Worm (Caenorhabditis elegans) whole organism, young adult: ENCODE results near the gene fbxa-15.
"Not testable (repeated sequence)": the region's sequence is repeated elsewhere in the genome, so short reads cannot be mapped to it uniquely, and the experiment has no call there.

Experiments used
- B0019.2 ChIP-seq: fragments of 200-800 bp; sonication (Bioruptor generic); conservative IDR thresholded peaks from 2 replicates; pipeline ENCODE4 v1.3.6; 2022; ENCODE audit warnings: missing genetic modification reagents, missing genetic modification characterization, missing compliant biosample characterization
- B0336.3 ChIP-seq: fragments of 200-800 bp; sonication (Bioruptor generic); IDR thresholded peaks from 2 replicates; pipeline ENCODE4 v1.3.6; 2022; ENCODE audit warnings: missing genetic modification characterization, missing compliant biosample characterization
- D2030.7 ChIP-seq: fragments of 200-800 bp; sonication (Bioruptor generic); IDR thresholded peaks from 2 replicates; pipeline ENCODE4 v1.3.6; 2022; ENCODE audit warnings: missing genetic modification reagents, missing genetic modification characterization, missing compliant biosample characterization
- F39B2.1 ChIP-seq: fragments of 200-800 bp; sonication (Bioruptor generic); IDR thresholded peaks from 2 replicates; pipeline ENCODE4 v1.3.6; 2022; ENCODE audit warnings: missing genetic modification reagents, missing genetic modification characterization, missing compliant biosample characterization
- F57A8.1 ChIP-seq: fragments of 200-800 bp; sonication (Bioruptor generic); optimal IDR thresholded peaks from 2 replicates; lab custom pipeline; 2018; ENCODE audit warnings: mild to moderate bottlenecking, missing genetic modification characterization, moderate library complexity, missing compliant biosample characterization
- Y53G8AR.9 ChIP-seq: fragments of 200-800 bp; sonication (Bioruptor generic); conservative IDR thresholded peaks from 2 replicates; pipeline ENCODE4 v1.3.6; 2022; ENCODE audit warnings: missing genetic modification reagents, missing genetic modification characterization, missing compliant biosample characterization
- Y67H2A.10 ChIP-seq: fragments of 200-800 bp; sonication (Bioruptor generic); conservative IDR thresholded peaks from 2 replicates; pipeline ENCODE4 v1.3.6; 2022; ENCODE audit warnings: missing genetic modification reagents, missing genetic modification characterization, missing compliant biosample characterization
- attf-5 ChIP-seq: fragments of 200-800 bp; sonication (Bioruptor generic); optimal IDR thresholded peaks from 2 replicates; lab custom pipeline; 2018; ENCODE audit warnings: mild to moderate bottlenecking, missing genetic modification characterization, missing compliant biosample characterization
- attf-6 ChIP-seq: fragments of 200-800 bp; sonication (Bioruptor generic); IDR thresholded peaks from 2 replicates; pipeline ENCODE4 v1.3.6; 2022; ENCODE audit warnings: missing genetic modification reagents, missing genetic modification characterization, missing compliant biosample characterization
- bed-1 ChIP-seq: fragments of 200-800 bp; sonication (Bioruptor generic); IDR thresholded peaks from 2 replicates; pipeline ENCODE4 v1.3.6; 2022; ENCODE audit warnings: missing genetic modification reagents, missing genetic modification characterization, missing compliant biosample characterization
- ceh-58 ChIP-seq: fragments of 200-800 bp; sonication (Bioruptor generic); IDR thresholded peaks from 2 replicates; pipeline ENCODE4 v1.3.6; 2022; ENCODE audit warnings: missing genetic modification characterization, missing compliant biosample characterization
- ceh-79 ChIP-seq: sonication (generic microtip); optimal IDR thresholded peaks from 2 replicates; lab custom pipeline; 2017; ENCODE audit warnings: mild to moderate bottlenecking, missing genetic modification characterization, missing compliant biosample characterization
- dox-1 ChIP-seq: fragments of 200-800 bp; sonication (Bioruptor generic); IDR thresholded peaks from 2 replicates; pipeline ENCODE4 v1.3.6; 2022; ENCODE audit warnings: missing genetic modification reagents, missing genetic modification characterization, missing compliant biosample characterization
- egl-18 ChIP-seq: fragments of 200-800 bp; sonication (Bioruptor generic); IDR thresholded peaks from 2 replicates; pipeline ENCODE4 v1.3.6; 2022; ENCODE audit warnings: missing genetic modification reagents, missing genetic modification characterization, missing compliant biosample characterization
- hlh-12 ChIP-seq: sonication (generic microtip); optimal IDR thresholded peaks from 2 replicates; lab custom pipeline; 2016; ENCODE audit warnings: missing genetic modification characterization, missing compliant biosample characterization
- hlh-26 ChIP-seq: fragments of 200-800 bp; sonication (Bioruptor generic); conservative IDR thresholded peaks from 2 replicates; pipeline ENCODE4 v1.3.6; 2022; ENCODE audit warnings: missing genetic modification reagents, missing genetic modification characterization, missing compliant biosample characterization
- lag-1 ChIP-seq: fragments of 200-800 bp; sonication (Bioruptor generic); IDR thresholded peaks from 2 replicates; pipeline ENCODE4 v1.3.6; 2022; ENCODE audit warnings: missing genetic modification reagents, missing genetic modification characterization, missing compliant biosample characterization
- let-607 ChIP-seq, 2 experiments: fragments of 200-800 bp in 1 of 2; sonication (Bioruptor generic) in 1 of 2; sonication (generic microtip) in 1 of 2; optimal IDR thresholded peaks; 2 replicates each; lab custom pipeline; 2016 to 2018; ENCODE audit warnings: mild to moderate bottlenecking in 2 of 2, missing compliant biosample characterization in 2 of 2, missing genetic modification characterization in 2 of 2, moderate library complexity in 2 of 2, missing genotype in 1 of 2
- lir-1 ChIP-seq: fragments of 200-800 bp; sonication (Bioruptor generic); conservative IDR thresholded peaks from 2 replicates; pipeline ENCODE4 v1.3.6; 2022; ENCODE audit warnings: missing genetic modification reagents, missing genetic modification characterization, missing compliant biosample characterization
- lsy-27 ChIP-seq: sonication (generic microtip); optimal IDR thresholded peaks from 2 replicates; lab custom pipeline; 2017; ENCODE audit warnings: missing genetic modification characterization, mild to moderate bottlenecking, missing compliant biosample characterization, antibody characterized with exemption, missing genotype, borderline replicate concordance; ENCODE audit not compliant: insufficient read depth
- madf-3 ChIP-seq: fragments of 200-800 bp; sonication (Bioruptor generic); IDR thresholded peaks from 2 replicates; pipeline ENCODE4 v1.3.6; 2022; ENCODE audit warnings: missing genetic modification reagents, missing genetic modification characterization, missing compliant biosample characterization
- madf-6 ChIP-seq: fragments of 200-800 bp; sonication (Bioruptor generic); IDR thresholded peaks from 2 replicates; pipeline ENCODE4 v1.3.6; 2022; ENCODE audit warnings: missing genetic modification reagents, missing genetic modification characterization, missing compliant biosample characterization
- nfyb-1 ChIP-seq: fragments of 200-800 bp; sonication (Bioruptor generic); IDR thresholded peaks from 2 replicates; pipeline ENCODE4 v1.3.6; 2022; ENCODE audit warnings: missing genetic modification reagents, missing genetic modification characterization, missing compliant biosample characterization
- nhr-90 ChIP-seq: sonication (generic microtip); optimal IDR thresholded peaks from 2 replicates; lab custom pipeline; 2016; ENCODE audit warnings: missing genotype, mild to moderate bottlenecking, missing genetic modification characterization, missing compliant biosample characterization
- pbrm-1 ChIP-seq: fragments of 200-800 bp; sonication (Bioruptor generic); IDR thresholded peaks from 2 replicates; pipeline ENCODE4 v1.3.6; 2022; ENCODE audit warnings: missing genetic modification reagents, missing genetic modification characterization, missing compliant biosample characterization
- pha-4 ChIP-seq: fragments of 150-350 bp; sonication (generic microtip); optimal IDR thresholded peaks from 2 replicates; lab custom pipeline; 2014; ENCODE audit warnings: missing biosample characterization, missing genetic modification reagents, missing genetic modification characterization
- snpc-1.1 ChIP-seq: sonication (generic microtip); optimal IDR thresholded peaks from 2 replicates; lab custom pipeline; 2017; ENCODE audit warnings: missing genetic modification characterization, mild to moderate bottlenecking, missing compliant biosample characterization, antibody characterized with exemption, moderate library complexity, missing genotype, missing genetic modification reagents; ENCODE audit not compliant: insufficient read depth
- somi-1 ChIP-seq: fragments of 200-800 bp; sonication (Bioruptor generic); optimal IDR thresholded peaks from 2 replicates; lab custom pipeline; 2018; ENCODE audit warnings: mild to moderate bottlenecking, missing genetic modification characterization, missing compliant biosample characterization
- xnd-1 ChIP-seq: sonication (generic microtip); optimal IDR thresholded peaks from 2 replicates; lab custom pipeline; 2016; ENCODE audit warnings: missing genotype, missing genetic modification reagents, missing genetic modification characterization, missing compliant biosample characterization
- ztf-25 ChIP-seq: fragments of 200-800 bp; sonication (Bioruptor generic); IDR thresholded peaks from 2 replicates; pipeline ENCODE4 v1.3.6; 2022; ENCODE audit warnings: missing genetic modification reagents, missing genetic modification characterization, missing compliant biosample characterization
- ztf-3 ChIP-seq: fragments of 200-800 bp; sonication (Bioruptor generic); optimal IDR thresholded peaks from 2 replicates; lab custom pipeline; 2018; ENCODE audit warnings: mild to moderate bottlenecking, missing genetic modification characterization, missing compliant biosample characterization

The fbxa-15 gene

DNA sequence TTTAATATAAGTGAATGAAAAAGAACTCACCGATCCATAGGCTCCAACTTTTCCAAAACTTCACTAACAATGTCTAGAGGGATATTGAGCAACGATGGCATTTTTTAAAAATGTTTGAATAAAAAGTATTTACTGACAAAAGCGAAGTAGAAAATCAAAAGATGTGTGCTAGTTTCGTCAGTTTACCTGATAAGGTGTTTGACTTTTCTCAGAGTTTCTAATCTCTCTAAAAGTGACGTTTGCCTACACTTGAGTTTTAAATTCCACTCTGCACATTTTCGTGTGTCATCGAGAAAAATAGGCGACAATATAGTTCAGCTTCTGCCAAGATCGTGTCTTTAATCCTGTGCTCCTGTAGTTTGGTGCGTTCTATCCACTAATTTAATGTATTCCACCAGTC lies at the start of gene fbxa-15:
Gene fbxa-15, minus strand, starts transcription at position 101 of the 400 bp plus-strand sequence.
- TF ChIP-seq lag-1 (GFP tag; lab: Robert Waterston, UW) (no peak), hlh-12 (tag; lab: Kevin White, UChicago) (no peak), B0336.3 (GFP tag; lab: Robert Waterston, UW) (no peak), madf-3 (GFP tag; lab: Robert Waterston, UW) (no peak), egl-18 (GFP tag; lab: Robert Waterston, UW) (no peak), somi-1 (no peak), nfyb-1 (GFP tag; lab: Robert Waterston, UW) (no peak), ztf-3 (GFP tag; lab: Kevin White, UChicago) (no peak), attf-6 (GFP tag; lab: Robert Waterston, UW) (no peak), madf-6 (GFP tag; lab: Robert Waterston, UW) (no peak), nhr-90 (tag; lab: Kevin White, UChicago) (no peak), F57A8.1 (GFP tag; lab: Kevin White, UChicago) (no peak), ceh-58 (no peak), bed-1 (GFP tag; lab: Robert Waterston, UW) (no peak), F39B2.1 (GFP tag; lab: Robert Waterston, UW) (no peak), ceh-79 (no peak), pha-4 (no peak), Y67H2A.10 (GFP tag; lab: Robert Waterston, UW) (no peak), attf-5 (no peak)
- TF ChIP-seq, all 124 proteins: peak for 0

- no peak for TF ChIP-seq Y53G8AR.9 (GFP tag; lab: Robert Waterston, UW)
- TF ChIP-seq snpc-1.1 (tag; lab: Kevin White, UChicago): no peak
- TF ChIP-seq bed-1 (GFP tag; lab: Robert Waterston, UW): no peak
- TF ChIP-seq B0019.2 (GFP tag; lab: Robert Waterston, UW): no peak
- TF ChIP-seq F57A8.1 (GFP tag; lab: Kevin White, UChicago): no peak
- TF ChIP-seq nhr-90 (tag; lab: Kevin White, UChicago): no peak
- TF ChIP-seq xnd-1 (tag; lab: Kevin White, UChicago): no peak
- no peak for TF ChIP-seq lsy-27 (tag; lab: Kevin White, UChicago)
- TF ChIP-seq let-607 (tag; optimal IDR thresholded peaks at IDR 0.05; lab: Kevin White, UChicago): no peak
- TF ChIP-seq, all 124 proteins: peak for 0
These were observed 38.2 kb upstream of the fbxa-15 start, which contains the start of gene Y82E9BR.9 for ce11 chrIII:1359669-1360068. Gene Y82E9BR.9 (minus strand): TSS chrIII:1359769.

DNA sequence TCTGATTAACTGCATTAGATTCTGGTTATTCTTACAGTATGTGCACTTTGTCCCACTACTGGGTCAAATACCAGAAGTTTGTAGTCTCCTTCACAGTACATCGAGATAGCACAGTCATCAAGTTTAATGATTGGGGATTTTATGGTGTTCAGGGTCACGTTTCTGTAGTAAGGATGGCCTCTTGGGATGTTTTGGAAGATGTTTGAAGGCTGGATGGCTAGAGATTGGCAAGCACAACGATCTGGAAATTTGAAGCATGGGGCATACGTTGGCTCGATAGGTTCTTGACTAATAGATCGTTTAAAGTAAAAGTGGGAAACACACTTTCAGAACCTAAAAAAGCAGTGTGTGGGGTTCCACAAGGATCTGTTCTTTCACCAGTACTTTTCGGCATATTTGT lies 36.5 kb upstream of the fbxa-15 start, which contains the start of gene Y82E9BR.8:
Gene Y82E9BR.8, minus strand, starts transcription at position 101 of the 400 bp plus-strand sequence.
- not testable (repeated sequence) for TF ChIP-seq pbrm-1, Y53G8AR.9, hlh-26 (GFP tag; lab: Robert Waterston, UW)

DNA sequence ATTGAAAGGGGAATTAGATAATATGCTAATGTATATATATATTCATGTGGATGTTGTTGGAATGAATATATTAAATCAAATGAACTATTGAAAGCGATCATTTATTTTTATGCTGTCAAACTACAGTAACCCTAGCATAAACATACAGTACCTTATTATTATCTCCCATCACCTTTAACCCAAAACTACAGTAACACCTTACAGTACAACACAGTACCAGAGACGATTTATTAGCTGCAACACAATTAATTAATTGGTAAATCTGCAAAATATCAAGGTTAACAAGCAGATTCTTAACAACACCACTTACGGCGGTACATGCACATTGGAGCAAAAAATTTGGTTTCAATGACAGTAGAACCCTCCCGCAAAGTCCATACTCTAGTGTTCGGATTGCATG lies 33.9 kb upstream of the fbxa-15 start, which contains the start of gene Y82E9BL.1:
Gene Y82E9BL.1, minus strand, starts transcription at position 101 of the 400 bp plus-strand sequence.
- TF ChIP-seq lir-1 (GFP tag; lab: Robert Waterston, UW): no peak
- TF ChIP-seq dox-1 (GFP tag; lab: Robert Waterston, UW): no peak
- TF ChIP-seq hlh-12 (tag; lab: Kevin White, UChicago): no peak
- TF ChIP-seq ztf-25: no peak
- TF ChIP-seq D2030.7 (GFP tag; lab: Robert Waterston, UW): no peak
